Fruit fly (Drosophila melanogaster) whole organism: ENCODE results near the gene CG15283.

Experiments used
- CG8478 ChIP-seq: fragments of >200 bp; optimal IDR thresholded peaks from 2 replicates; lab custom pipeline; 2018; ENCODE audit warnings: inconsistent platforms
- Dll ChIP-seq: fragments of >200 bp; optimal IDR thresholded peaks from 2 replicates; lab custom pipeline; 2017
- EcR ChIP-seq, 2 experiments: fragments of >200 bp; optimal IDR thresholded peaks; 2 replicates each; lab custom pipeline; 2017; ENCODE audit warnings: missing biosample characterization in 2 of 2, missing genetic modification characterization in 2 of 2, missing genetic modification reagents in 2 of 2
- pan ChIP-seq: fragments of >200 bp; optimal IDR thresholded peaks from 2 replicates; lab custom pipeline; 2017
- psq ChIP-seq: fragments of >200 bp; optimal IDR thresholded peaks from 2 replicates; lab custom pipeline; 2017
- usp ChIP-seq: fragments of >200 bp; optimal IDR thresholded peaks from 2 replicates; lab custom pipeline; 2017; ENCODE audit warnings: missing biosample characterization, missing genetic modification characterization, mixed read lengths

CG15283 gene

DNA sequence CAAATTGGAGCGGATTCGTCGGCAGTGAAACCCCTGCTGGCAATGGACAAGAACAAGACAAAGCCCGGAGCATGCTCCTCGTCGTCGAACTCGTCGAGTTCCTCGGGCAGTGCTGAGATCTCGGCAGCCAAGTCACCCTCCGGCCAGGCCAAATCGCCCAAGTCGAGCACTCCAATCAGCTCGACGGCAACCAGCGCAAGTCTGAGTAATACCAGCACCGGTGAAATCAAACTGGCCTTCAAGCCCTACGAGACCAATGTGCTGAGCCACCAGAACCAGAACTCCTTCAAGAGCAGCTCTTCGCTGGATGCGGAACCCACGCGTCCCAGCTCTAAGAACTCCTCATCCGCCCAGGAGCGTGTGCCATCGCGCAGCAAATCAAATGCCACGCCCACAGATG, 41.0 kb upstream of the CG15283 start:
- no peak for TF ChIP-seq pan (lab: Kevin White, UChicago)
- no peak for TF ChIP-seq Dll
- TF ChIP-seq usp (GFP tag; lab: Kevin White, UChicago), result no peak
- no peak for TF ChIP-seq EcR (GFP tag; optimal IDR thresholded peaks at IDR 0.05; lab: Kevin White, UChicago)
- no peak for TF ChIP-seq psq (lab: Kevin White, UChicago)
- no peak for TF ChIP-seq CG8478 (lab: Kevin White, UChicago)

dm6 chr2L:14490097-14491070, 39.7 kb upstream of the CG15283 start, which contains the start of gene noc:
TSS of gene noc (plus strand) at chr2L:14490859.
- TF ChIP-seq usp (GFP tag; lab: Kevin White, UChicago) (no peak), CG8478 (lab: Kevin White, UChicago) (peak; percentile 78), pan (lab: Kevin White, UChicago) (no peak), Dll (peak; percentile 99)

dm6 chr2L:14488866-14489462, 38.2 kb upstream of the CG15283 start:
- TF ChIP-seq EcR (GFP tag; optimal IDR thresholded peaks at IDR 0.05; lab: Kevin White, UChicago) (no peak), Dll (no peak), usp (GFP tag; lab: Kevin White, UChicago) (no peak), CG8478 (lab: Kevin White, UChicago) (no peak), pan (lab: Kevin White, UChicago) (no peak), psq (lab: Kevin White, UChicago) (no peak)

DNA sequence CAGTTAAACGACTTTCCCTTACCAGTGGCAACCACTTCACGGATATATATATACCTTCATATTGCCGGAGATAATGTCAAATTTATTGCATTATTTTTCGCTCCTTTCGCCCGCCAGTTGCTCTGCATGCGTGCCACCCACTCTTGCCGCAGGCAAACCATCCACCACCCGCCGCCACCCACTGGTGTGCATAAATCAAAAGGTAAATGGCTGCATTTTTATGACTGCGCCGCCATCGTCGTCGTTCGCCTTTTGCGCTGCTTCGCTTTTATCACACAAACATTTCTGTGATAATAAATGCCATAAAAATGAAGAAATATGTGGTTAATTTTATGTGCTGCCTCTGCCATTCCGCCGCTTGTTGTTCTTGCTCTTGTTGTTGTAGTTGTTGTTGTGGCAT, 37.4 kb upstream of the CG15283 start:
- TF ChIP-seq EcR (GFP tag; optimal IDR thresholded peaks at IDR 0.05; lab: Kevin White, UChicago), result no peak
- TF ChIP-seq psq (lab: Kevin White, UChicago), result no peak
- TF ChIP-seq pan (lab: Kevin White, UChicago), result no peak
- TF ChIP-seq usp (GFP tag; lab: Kevin White, UChicago), result no peak
- no peak for TF ChIP-seq CG8478 (lab: Kevin White, UChicago)
- no peak for TF ChIP-seq Dll

dm6 chr2L:14486066-14486753, 35.5 kb upstream of the CG15283 start:
- no peak for TF ChIP-seq EcR (GFP tag; optimal IDR thresholded peaks at IDR 0.05; lab: Kevin White, UChicago)
- no peak for TF ChIP-seq psq (lab: Kevin White, UChicago)
- TF ChIP-seq Dll, result no peak
- no peak for TF ChIP-seq pan (lab: Kevin White, UChicago)
- TF ChIP-seq CG8478 (lab: Kevin White, UChicago), result no peak
- no peak for TF ChIP-seq usp (GFP tag; lab: Kevin White, UChicago)

dm6 chr2L:14484872-14485271, 34.1 kb upstream of the CG15283 start:
- TF ChIP-seq usp (GFP tag; lab: Kevin White, UChicago) (no peak), EcR (GFP tag; optimal IDR thresholded peaks at IDR 0.05; lab: Kevin White, UChicago) (no peak), psq (lab: Kevin White, UChicago) (no peak), CG8478 (lab: Kevin White, UChicago) (no peak), Dll (no peak), pan (lab: Kevin White, UChicago) (no peak)

- TF ChIP-seq usp (GFP tag; lab: Kevin White, UChicago), result no peak
- no peak for TF ChIP-seq Dll
- TF ChIP-seq psq (lab: Kevin White, UChicago), result no peak
- TF ChIP-seq CG8478 (lab: Kevin White, UChicago), result no peak
- no peak for TF ChIP-seq pan (lab: Kevin White, UChicago)
- no peak for TF ChIP-seq EcR (GFP tag; optimal IDR thresholded peaks at IDR 0.05; lab: Kevin White, UChicago)
These were observed 33.2 kb upstream of the CG15283 start for dm6 chr2L:14483878-14484282.

dm6 chr2L:14483395-14483794, 32.7 kb upstream of the CG15283 start:
- TF ChIP-seq usp (GFP tag; lab: Kevin White, UChicago) (no peak), EcR (GFP tag; optimal IDR thresholded peaks at IDR 0.05; lab: Kevin White, UChicago) (no peak), psq (lab: Kevin White, UChicago) (no peak), pan (lab: Kevin White, UChicago) (no peak), Dll (no peak), CG8478 (lab: Kevin White, UChicago) (no peak)

- TF ChIP-seq usp (GFP tag; lab: Kevin White, UChicago) (no peak), pan (lab: Kevin White, UChicago) (no peak), Dll (no peak), CG8478 (lab: Kevin White, UChicago) (no peak)
These were observed 28.1 kb upstream of the CG15283 start for dm6 chr2L:14478864-14479263.

- TF ChIP-seq usp (GFP tag; lab: Kevin White, UChicago), result no peak
- TF ChIP-seq psq (lab: Kevin White, UChicago), result no peak
- no peak for TF ChIP-seq Dll
- no peak for TF ChIP-seq pan (lab: Kevin White, UChicago)
- TF ChIP-seq CG8478 (lab: Kevin White, UChicago), result no peak
- TF ChIP-seq EcR (GFP tag; optimal IDR thresholded peaks at IDR 0.05; lab: Kevin White, UChicago), result no peak
These were observed 26.9 kb upstream of the CG15283 start for dm6 chr2L:14477464-14478239.
